Fruit fly (Drosophila melanogaster) whole organism, pupa: Measurements from ENCODE around the gene CG13474.

Source experiments
- CG10348 ChIP-seq: fragments of 200-800 bp; sonication (Bioruptor generic); IDR thresholded peaks from 2 replicates; pipeline ENCODE4 v1.3.6; 2022; ENCODE audit warnings: missing biosample characterization, missing genetic modification characterization
- CG12605 ChIP-seq: fragments of 200-800 bp; sonication (Bioruptor generic); IDR thresholded peaks from 2 replicates; pipeline ENCODE4 v1.3.6; 2022; ENCODE audit warnings: missing biosample characterization, missing genetic modification characterization
- CG13204 ChIP-seq: fragments of 200-800 bp; sonication (Bioruptor generic); optimal IDR thresholded peaks from 2 replicates; lab custom pipeline; 2018; ENCODE audit warnings: missing biosample characterization, mild to moderate bottlenecking, missing genetic modification characterization, moderate library complexity
- CG14655 ChIP-seq: fragments of 200-800 bp; sonication (Bioruptor generic); optimal IDR thresholded peaks from 3 replicates; lab custom pipeline; 2017; ENCODE audit warnings: mild to moderate bottlenecking, missing biosample characterization, missing genetic modification reagents, missing genetic modification characterization
- CG15710 ChIP-seq: fragments of 200-800 bp; sonication (Bioruptor generic); optimal IDR thresholded peaks from 2 replicates; lab custom pipeline; 2018; ENCODE audit warnings: missing biosample characterization, mild to moderate bottlenecking, missing genetic modification characterization, moderate library complexity
- CG17806 ChIP-seq: fragments of 200-800 bp; sonication (Bioruptor generic); optimal IDR thresholded peaks from 2 replicates; lab custom pipeline; 2018; ENCODE audit warnings: missing biosample characterization, mild to moderate bottlenecking, missing genetic modification characterization, moderate library complexity
- CG32121 ChIP-seq: fragments of 200-800 bp; sonication (Bioruptor generic); IDR thresholded peaks from 2 replicates; pipeline ENCODE4 v1.3.6; 2022; ENCODE audit warnings: missing biosample characterization, missing genetic modification characterization
- CG34367 ChIP-seq: fragments of 200-800 bp; sonication (Bioruptor generic); optimal IDR thresholded peaks from 2 replicates; lab custom pipeline; 2018; ENCODE audit warnings: missing biosample characterization, mild to moderate bottlenecking, missing genetic modification characterization
- CG4496 ChIP-seq: fragments of 200-800 bp; sonication (Bioruptor generic); IDR thresholded peaks from 3 replicates; pipeline ENCODE4 v1.3.6; 2022; ENCODE audit warnings: missing biosample characterization, missing genetic modification characterization
- CG8159 ChIP-seq: fragments of 200-800 bp; sonication (Bioruptor generic); optimal IDR thresholded peaks from 3 replicates; lab custom pipeline; 2018; ENCODE audit warnings: missing biosample characterization, mild to moderate bottlenecking, missing genetic modification characterization, moderate library complexity
- CG8301 ChIP-seq: fragments of 200-800 bp; sonication (Bioruptor generic); optimal IDR thresholded peaks from 2 replicates; lab custom pipeline; 2018; ENCODE audit warnings: missing biosample characterization, mild to moderate bottlenecking, missing genetic modification characterization
- CG9948 ChIP-seq: fragments of 200-800 bp; sonication (Bioruptor generic); optimal IDR thresholded peaks from 2 replicates; lab custom pipeline; 2018; ENCODE audit warnings: missing biosample characterization, mild to moderate bottlenecking, missing genetic modification characterization, moderate library complexity
- D1 ChIP-seq: fragments of 200-800 bp; sonication (Bioruptor generic); optimal IDR thresholded peaks from 2 replicates; lab custom pipeline; 2018; ENCODE audit warnings: missing biosample characterization, mild to moderate bottlenecking, missing genetic modification characterization, moderate library complexity
- EcR ChIP-seq: fragments of 200-800 bp; sonication (Bioruptor generic); optimal IDR thresholded peaks from 3 replicates; lab custom pipeline; 2019; ENCODE audit warnings: missing biosample characterization, missing genetic modification characterization, mild to moderate bottlenecking, moderate library complexity, missing genetic modification reagents
- Ets98B ChIP-seq: fragments of 200-800 bp; sonication (Bioruptor generic); IDR thresholded peaks from 2 replicates; pipeline ENCODE4 v1.3.6; 2022; ENCODE audit warnings: missing biosample characterization, missing genetic modification characterization
- Pif1A ChIP-seq: fragments of 200-800 bp; sonication (Bioruptor generic); optimal IDR thresholded peaks from 3 replicates; lab custom pipeline; 2016; ENCODE audit warnings: missing biosample characterization, missing genetic modification characterization
- Pif1B ChIP-seq: fragments of 200-800 bp; sonication (Bioruptor generic); optimal IDR thresholded peaks from 3 replicates; lab custom pipeline; 2016; ENCODE audit warnings: missing biosample characterization, missing genetic modification characterization
- Snoo ChIP-seq: fragments of 200-800 bp; sonication (Bioruptor generic); optimal IDR thresholded peaks from 3 replicates; lab custom pipeline; 2017; ENCODE audit warnings: missing biosample characterization, mild to moderate bottlenecking, missing genetic modification characterization, inconsistent platforms
- fd96Ca ChIP-seq: fragments of 200-800 bp; sonication (Bioruptor generic); IDR thresholded peaks from 3 replicates; pipeline ENCODE4 v1.3.6; 2022; ENCODE audit warnings: missing biosample characterization, missing genetic modification characterization
- gl ChIP-seq: fragments of 200-800 bp; sonication (Bioruptor generic); optimal IDR thresholded peaks from 2 replicates; lab custom pipeline; 2018; ENCODE audit warnings: missing biosample characterization, mild to moderate bottlenecking, missing genetic modification characterization
- rn ChIP-seq: fragments of 200-800 bp; sonication (Bioruptor generic); IDR thresholded peaks from 2 replicates; pipeline ENCODE4 v1.3.6; 2022; ENCODE audit warnings: missing biosample characterization, missing genetic modification characterization

Gene CG13474

dm6 chr3L:14681504-14681903 is 15.4 kb downstream of the CG13474 start:
- TF ChIP-seq Pif1A (GFP tag; lab: Kevin White, UChicago): no peak
- no peak for TF ChIP-seq CG13204 (GFP tag; lab: Kevin White, UChicago)
- no peak for TF ChIP-seq CG14655 (GFP tag; lab: Kevin White, UChicago)
- TF ChIP-seq CG8301 (tag; lab: Kevin White, UChicago): no peak
- no peak for TF ChIP-seq rn (GFP tag; lab: Robert Waterston, UW)
- peak; percentile 79 for TF ChIP-seq CG12605 (GFP tag; lab: Robert Waterston, UW)
- no peak for TF ChIP-seq gl (tag; lab: Kevin White, UChicago)
- no peak for TF ChIP-seq EcR (GFP tag; lab: Kevin White, UChicago)
- no peak for TF ChIP-seq CG34367 (tag; lab: Kevin White, UChicago)

DNA sequence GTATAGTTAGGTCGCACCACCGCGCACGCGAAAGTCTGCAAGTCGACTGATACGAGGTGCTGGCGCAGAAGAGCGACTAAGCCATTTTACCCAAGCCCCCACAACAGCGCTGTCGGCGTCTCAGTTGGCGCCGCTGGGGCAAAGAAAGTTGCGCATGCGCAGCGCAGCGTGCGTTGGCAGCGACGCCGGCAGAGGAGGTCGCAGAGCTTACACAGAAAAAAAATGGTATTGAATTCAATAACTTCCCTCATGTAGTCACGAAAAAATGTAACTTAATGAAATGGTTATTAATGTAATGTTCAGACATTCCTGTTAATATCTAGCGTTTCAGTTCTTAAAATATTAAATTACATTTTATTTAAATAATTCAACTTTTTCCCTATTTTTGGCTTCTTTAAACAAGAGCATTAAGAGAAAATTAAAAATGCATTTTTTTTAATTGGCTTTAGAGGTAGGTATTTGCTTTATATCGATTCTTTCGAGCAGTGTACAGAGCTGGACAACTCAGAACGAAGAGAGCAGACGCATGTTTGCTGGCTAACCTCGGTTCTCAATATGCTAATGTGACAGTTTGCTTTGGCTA is 18.7 kb downstream of the CG13474 start, which contains the start of gene CG4914:
Gene CG4914 (minus strand): TSS at position 51 of the 583 bp plus-strand sequence.
- TF ChIP-seq Snoo (tag; lab: Kevin White, UChicago) (peak; percentile 88), D1 (tag; lab: Kevin White, UChicago) (peak; percentile 80), Pif1A (GFP tag; lab: Kevin White, UChicago) (peak; percentile 62), CG10348 (GFP tag; lab: Robert Waterston, UW) (no peak), CG8159 (tag; lab: Kevin White, UChicago) (peak; percentile 64), CG8301 (tag; lab: Kevin White, UChicago) (peak; percentile 94), CG15710 (tag; lab: Kevin White, UChicago) (peak; percentile 72), CG32121 (GFP tag; lab: Robert Waterston, UW) (peak; percentile 66; the same call in 1 of the 2 replicates), CG34367 (tag; lab: Kevin White, UChicago) (peak; percentile 67), Ets98B (peak; percentile 44; the same call in 1 of the 2 replicates), CG17806 (tag; lab: Kevin White, UChicago) (peak; percentile 79), gl (tag; lab: Kevin White, UChicago) (no peak), CG9948 (tag; lab: Kevin White, UChicago) (peak; percentile 86), CG14655 (GFP tag; lab: Kevin White, UChicago) (peak; percentile 96), CG4496 (GFP tag; lab: Robert Waterston, UW) (peak; percentile 77), CG12605 (GFP tag; lab: Robert Waterston, UW) (peak; percentile 35; the same call in 1 of the 2 replicates), fd96Ca (GFP tag; lab: Robert Waterston, UW) (0 out of 3 replicates have a peak, but pooled peaks have one; percentile 40), CG13204 (GFP tag; lab: Kevin White, UChicago) (no peak), EcR (GFP tag; lab: Kevin White, UChicago) (no peak), rn (GFP tag; lab: Robert Waterston, UW) (peak; percentile 51), Pif1B (GFP tag; lab: Kevin White, UChicago) (peak; percentile 44)

- TF ChIP-seq CG14655 (GFP tag; lab: Kevin White, UChicago) (no peak), CG8301 (tag; lab: Kevin White, UChicago) (no peak), CG4496 (GFP tag; lab: Robert Waterston, UW) (no peak), CG17806 (tag; lab: Kevin White, UChicago) (no peak), Pif1B (GFP tag; lab: Kevin White, UChicago) (no peak), CG9948 (tag; lab: Kevin White, UChicago) (no peak), CG13204 (GFP tag; lab: Kevin White, UChicago) (no peak), CG34367 (tag; lab: Kevin White, UChicago) (no peak), fd96Ca (GFP tag; lab: Robert Waterston, UW) (no peak), Pif1A (GFP tag; lab: Kevin White, UChicago) (no peak), EcR (GFP tag; lab: Kevin White, UChicago) (no peak), rn (GFP tag; lab: Robert Waterston, UW) (no peak), CG10348 (GFP tag; lab: Robert Waterston, UW) (no peak), CG8159 (tag; lab: Kevin White, UChicago) (no peak)
Measured at dm6 chr3L:14673740-14674463, 23.0 kb downstream of the CG13474 start.

dm6 chr3L:14672387-14673110 is 24.4 kb downstream of the CG13474 start, which contains the start of the genes CG43121 and ome:
Gene CG43121 (minus strand): TSS chr3L:14672437.
Gene ome (plus strand): TSS chr3L:14672839.
- no peak for TF ChIP-seq rn (GFP tag; lab: Robert Waterston, UW)
- no peak for TF ChIP-seq CG34367 (tag; lab: Kevin White, UChicago)
- peak; percentile 5 for TF ChIP-seq Pif1B (GFP tag; lab: Kevin White, UChicago)
- TF ChIP-seq EcR (GFP tag; lab: Kevin White, UChicago): no peak
- TF ChIP-seq CG17806 (tag; lab: Kevin White, UChicago): no peak
- 0 out of 2 replicates have a peak, but pooled peaks have one; percentile 22 for TF ChIP-seq CG12605 (GFP tag; lab: Robert Waterston, UW)
- TF ChIP-seq Pif1A (GFP tag; lab: Kevin White, UChicago): peak; percentile 50
- TF ChIP-seq CG4496 (GFP tag; lab: Robert Waterston, UW): peak; percentile 59; the same call in 2 of the 3 replicates
- TF ChIP-seq CG32121 (GFP tag; lab: Robert Waterston, UW): peak; percentile 44
- peak; percentile 42 for TF ChIP-seq CG14655 (GFP tag; lab: Kevin White, UChicago)
- TF ChIP-seq CG13204 (GFP tag; lab: Kevin White, UChicago): peak; percentile 51
- TF ChIP-seq CG8301 (tag; lab: Kevin White, UChicago): peak; percentile 39
- no peak for TF ChIP-seq D1 (tag; lab: Kevin White, UChicago)
- peak; percentile 16 for TF ChIP-seq Snoo (tag; lab: Kevin White, UChicago)
- TF ChIP-seq CG10348 (GFP tag; lab: Robert Waterston, UW): no peak
- no peak; the same call in none of the 3 replicates for TF ChIP-seq fd96Ca (GFP tag; lab: Robert Waterston, UW)
- no peak for TF ChIP-seq CG9948 (tag; lab: Kevin White, UChicago)
- TF ChIP-seq Ets98B: peak; percentile 46; the same call in 1 of the 2 replicates
- no peak for TF ChIP-seq CG8159 (tag; lab: Kevin White, UChicago)
- peak; percentile 4 for TF ChIP-seq gl (tag; lab: Kevin White, UChicago)
- TF ChIP-seq CG15710 (tag; lab: Kevin White, UChicago): no peak
